Fruit fly (Drosophila melanogaster) whole organism, embryonic: ENCODE measurements around the gene CG31075.

Experiments used
- Antp ChIP-seq: fragments of 200-800 bp; sonication (Bioruptor generic); optimal IDR thresholded peaks from 3 replicates; lab custom pipeline; 2016; ENCODE audit warnings: missing biosample characterization, missing genetic modification characterization
- Bteb2 ChIP-seq: fragments of 200-800 bp; sonication (Bioruptor generic); optimal IDR thresholded peaks from 2 replicates; lab custom pipeline; 2016; ENCODE audit warnings: missing biosample characterization, missing genetic modification characterization
- CG10321 ChIP-seq: fragments of 200-800 bp; sonication (Bioruptor generic); IDR thresholded peaks from 2 replicates; pipeline ENCODE4 v1.3.6; 2022; ENCODE audit warnings: missing biosample characterization, missing genetic modification characterization
- CG10543 ChIP-seq: fragments of 200-800 bp; sonication (Bioruptor generic); optimal IDR thresholded peaks from 3 replicates; lab custom pipeline; 2017; ENCODE audit warnings: missing biosample characterization, mild to moderate bottlenecking, missing genetic modification characterization, moderate library complexity
- CG11247 ChIP-seq: fragments of 200-800 bp; sonication (Bioruptor generic); IDR thresholded peaks from 2 replicates; pipeline ENCODE4 v1.3.6; 2022; ENCODE audit warnings: missing biosample characterization, missing genetic modification characterization
- CG12769 ChIP-seq: fragments of 200-800 bp; sonication (Bioruptor generic); optimal IDR thresholded peaks from 2 replicates; lab custom pipeline; 2019; ENCODE audit warnings: missing biosample characterization, mild to moderate bottlenecking, missing genetic modification characterization, moderate library complexity
- CG12942 ChIP-seq: fragments of 200-800 bp; sonication (Bioruptor generic); optimal IDR thresholded peaks from 3 replicates; lab custom pipeline; 2016; ENCODE audit warnings: missing biosample characterization, missing genetic modification characterization
- CG15073 ChIP-seq: fragments of 200-800 bp; sonication (Bioruptor generic); optimal IDR thresholded peaks from 2 replicates; lab custom pipeline; 2016; ENCODE audit warnings: missing biosample characterization, missing genetic modification characterization
- CG17829 ChIP-seq: fragments of 200-800 bp; optimal IDR thresholded peaks from 2 replicates; lab custom pipeline; 2019; ENCODE audit warnings: missing biosample characterization, mild to moderate bottlenecking, missing genetic modification characterization, moderate library complexity
- CG18599 ChIP-seq: fragments of 200-800 bp; sonication (Bioruptor generic); optimal IDR thresholded peaks from 3 replicates; lab custom pipeline; 2017; ENCODE audit warnings: missing biosample characterization, missing genetic modification characterization, mild to moderate bottlenecking, moderate library complexity, missing genetic modification reagents
- CG2889 ChIP-seq: fragments of 200-800 bp; sonication (Bioruptor generic); IDR thresholded peaks from 3 replicates; pipeline ENCODE4 v1.3.6; 2022; ENCODE audit warnings: missing biosample characterization, missing genetic modification characterization
- CG30020 ChIP-seq: fragments of 200-800 bp; optimal IDR thresholded peaks from 2 replicates; lab custom pipeline; 2019; ENCODE audit warnings: missing biosample characterization, mild to moderate bottlenecking, missing genetic modification characterization, moderate library complexity
- CG33213 ChIP-seq: fragments of 200-800 bp; sonication (Bioruptor generic); optimal IDR thresholded peaks from 3 replicates; lab custom pipeline; 2016; ENCODE audit warnings: missing biosample characterization, missing genetic modification characterization
- CG3726 ChIP-seq: fragments of 200-800 bp; sonication (Bioruptor generic); IDR thresholded peaks from 3 replicates; pipeline ENCODE4, ENCODE4 v1.3.6; 2022; ENCODE audit warnings: missing biosample characterization, missing genetic modification characterization
- CG4617 ChIP-seq: fragments of 200-800 bp; sonication (Bioruptor generic); optimal IDR thresholded peaks from 3 replicates; lab custom pipeline; 2016; ENCODE audit warnings: missing biosample characterization, missing genetic modification characterization, borderline replicate concordance
- CG6791 ChIP-seq: fragments of 200-800 bp; sonication (Bioruptor generic); IDR thresholded peaks from 3 replicates; pipeline ENCODE4 v1.3.6; 2022; ENCODE audit warnings: missing biosample characterization, missing genetic modification characterization; ENCODE audit not compliant: partially characterized antibody
- CG6813 ChIP-seq: fragments of 200-800 bp; sonication (Bioruptor generic); optimal IDR thresholded peaks from 2 replicates; lab custom pipeline; 2017; ENCODE audit warnings: missing biosample characterization, missing genetic modification characterization, mild to moderate bottlenecking, moderate library complexity, missing genetic modification reagents
- CG9797 ChIP-seq: fragments of 200-800 bp; sonication (Bioruptor generic); optimal IDR thresholded peaks from 3 replicates; lab custom pipeline; 2018; ENCODE audit warnings: missing biosample characterization, mild to moderate bottlenecking, missing genetic modification characterization
- CG9817 ChIP-seq: fragments of 200-800 bp; sonication (Bioruptor generic); optimal IDR thresholded peaks from 2 replicates; lab custom pipeline; 2018; ENCODE audit warnings: missing biosample characterization, mild to moderate bottlenecking, missing genetic modification characterization, moderate library complexity
- Dip3 ChIP-seq: fragments of 200-800 bp; sonication (Bioruptor generic); optimal IDR thresholded peaks from 3 replicates; lab custom pipeline; 2016; ENCODE audit warnings: missing biosample characterization, missing genetic modification characterization
- E2f2 ChIP-seq: fragments of 200-800 bp; sonication (Bioruptor generic); IDR thresholded peaks from 2 replicates; pipeline ENCODE4 v1.3.6; 2022; ENCODE audit warnings: missing biosample characterization, missing genetic modification characterization
- Hmx ChIP-seq: fragments of 200-800 bp; sonication (Bioruptor generic); optimal IDR thresholded peaks from 2 replicates; lab custom pipeline; 2016; ENCODE audit warnings: missing biosample characterization, missing genetic modification characterization
- Lhr ChIP-seq: fragments of 200-800 bp; sonication (Bioruptor generic); optimal IDR thresholded peaks from 3 replicates; lab custom pipeline; 2017; ENCODE audit warnings: mild to moderate bottlenecking, missing biosample characterization, missing genetic modification reagents, missing genetic modification characterization
- Max ChIP-seq: fragments of 200-800 bp; sonication (Bioruptor generic); optimal IDR thresholded peaks from 2 replicates; lab custom pipeline; 2016; ENCODE audit warnings: missing biosample characterization, mild to moderate bottlenecking, missing genetic modification characterization
- Med ChIP-seq: fragments of 200-800 bp; sonication (Bioruptor generic); peaks from one replicate; lab custom pipeline; 2016; ENCODE audit warnings: missing biosample characterization, missing genetic modification characterization, mild to moderate bottlenecking, inconsistent platforms, moderate library complexity
- Scr ChIP-seq: fragments of 200-800 bp; sonication (Bioruptor generic); IDR thresholded peaks from 2 replicates; pipeline ENCODE4 v1.3.6; 2022; ENCODE audit warnings: missing biosample characterization, missing genetic modification characterization; ENCODE audit not compliant: partially characterized antibody
- Sox102F ChIP-seq: fragments of 200-800 bp; sonication (Bioruptor generic); optimal IDR thresholded peaks from 2 replicates; lab custom pipeline; 2018; ENCODE audit warnings: missing biosample characterization, mild to moderate bottlenecking, missing genetic modification characterization, moderate library complexity
- Spps ChIP-seq: fragments of 200-800 bp; sonication (Bioruptor generic); optimal IDR thresholded peaks from 2 replicates; lab custom pipeline; 2018; ENCODE audit warnings: missing biosample characterization, mild to moderate bottlenecking, missing genetic modification characterization
- ase ChIP-seq: fragments of 200-800 bp; sonication (Bioruptor generic); IDR thresholded peaks from 3 replicates; pipeline ENCODE4 v1.3.6; 2022; ENCODE audit warnings: missing biosample characterization, missing genetic modification characterization
- bbx ChIP-seq: fragments of 200-800 bp; sonication (Bioruptor generic); IDR thresholded peaks from 2 replicates; pipeline ENCODE4 v1.3.6; 2022; ENCODE audit warnings: missing biosample characterization, missing genetic modification characterization; ENCODE audit not compliant: partially characterized antibody
- chn ChIP-seq: fragments of 200-800 bp; sonication (Bioruptor generic); optimal IDR thresholded peaks from 2 replicates; lab custom pipeline; 2016; ENCODE audit warnings: missing biosample characterization, missing genetic modification characterization
- da ChIP-seq: fragments of 200-800 bp; sonication (Bioruptor generic); optimal IDR thresholded peaks from 2 replicates; lab custom pipeline; 2016; ENCODE audit warnings: missing biosample characterization, missing genetic modification characterization
- danr ChIP-seq: fragments of 200-800 bp; sonication (Bioruptor generic); IDR thresholded peaks from 2 replicates; pipeline ENCODE4 v1.3.6; 2022; ENCODE audit warnings: missing biosample characterization, missing genetic modification characterization
- dmrt99B ChIP-seq: fragments of 200-800 bp; sonication (Bioruptor generic); optimal IDR thresholded peaks from 2 replicates; lab custom pipeline; 2018; ENCODE audit warnings: missing biosample characterization, mild to moderate bottlenecking, missing genetic modification characterization, moderate library complexity
- fd3F ChIP-seq: fragments of 200-800 bp; sonication (Bioruptor generic); optimal IDR thresholded peaks from 2 replicates; lab custom pipeline; 2018; ENCODE audit warnings: missing biosample characterization, mild to moderate bottlenecking, missing genetic modification characterization, moderate library complexity
- fu2 ChIP-seq: fragments of 200-800 bp; sonication (Bioruptor generic); optimal IDR thresholded peaks from 2 replicates; lab custom pipeline; 2016; ENCODE audit warnings: missing biosample characterization, missing genetic modification characterization
- hb ChIP-seq: fragments of 200-800 bp; sonication (Bioruptor generic); IDR thresholded peaks from 3 replicates; pipeline ENCODE4 v1.3.6; 2022; ENCODE audit warnings: missing biosample characterization, missing genetic modification characterization; ENCODE audit not compliant: partially characterized antibody
- ind ChIP-seq: fragments of 200-800 bp; sonication (Bioruptor generic); optimal IDR thresholded peaks from 3 replicates; lab custom pipeline; 2016; ENCODE audit warnings: missing biosample characterization, missing genetic modification characterization
- nmo ChIP-seq: fragments of 200-800 bp; sonication (Bioruptor generic); optimal IDR thresholded peaks from 2 replicates; lab custom pipeline; 2018; ENCODE audit warnings: missing biosample characterization, mild to moderate bottlenecking, missing genetic modification characterization, moderate library complexity
- nom ChIP-seq: fragments of 200-800 bp; sonication (Bioruptor generic); optimal IDR thresholded peaks from 2 replicates; lab custom pipeline; 2017; ENCODE audit warnings: missing biosample characterization, missing genetic modification characterization, mild to moderate bottlenecking, moderate library complexity, missing genetic modification reagents
- odd ChIP-seq: fragments of 200-800 bp; sonication (Bioruptor generic); optimal IDR thresholded peaks from 2 replicates; lab custom pipeline; 2017; ENCODE audit warnings: missing biosample characterization, mild to moderate bottlenecking, missing genetic modification characterization
- onecut ChIP-seq: fragments of 200-800 bp; sonication (Bioruptor generic); IDR thresholded peaks from 2 replicates; pipeline ENCODE4 v1.3.6; 2022; ENCODE audit warnings: missing biosample characterization, missing genetic modification characterization
- pho ChIP-seq: fragments of 200-800 bp; sonication (Bioruptor generic); optimal IDR thresholded peaks from 2 replicates; lab custom pipeline; 2016; ENCODE audit warnings: missing biosample characterization, missing genetic modification characterization
- row ChIP-seq: fragments of 200-800 bp; sonication (Bioruptor generic); IDR thresholded peaks from 3 replicates; pipeline ENCODE4 v1.3.6; 2022; ENCODE audit warnings: missing biosample characterization, missing genetic modification characterization
- sc ChIP-seq, 3 experiments: fragments of >200 bp in 2 of 3; fragments of 200-800 bp in 1 of 3; sonication (Bioruptor generic) in 1 of 3; optimal IDR thresholded peaks; 2 replicates in 2 of 3; 3 replicates in 1 of 3; lab custom pipeline; 2017; ENCODE audit warnings: mild to moderate bottlenecking in 1 of 3, missing biosample characterization in 1 of 3, missing genetic modification characterization in 1 of 3, missing genetic modification reagents in 1 of 3
- tgo ChIP-seq: fragments of 200-800 bp; sonication (Bioruptor generic); IDR thresholded peaks from 3 replicates; pipeline ENCODE4 v1.3.6; 2022; ENCODE audit warnings: missing biosample characterization, missing genetic modification characterization
- tin ChIP-seq: fragments of 200-800 bp; sonication (Bioruptor generic); optimal IDR thresholded peaks from 3 replicates; lab custom pipeline; 2016; ENCODE audit warnings: missing biosample characterization, missing genetic modification characterization
- tup ChIP-seq: fragments of 200-800 bp; sonication (Bioruptor generic); optimal IDR thresholded peaks from 2 replicates; lab custom pipeline; 2016; ENCODE audit warnings: missing biosample characterization, mild to moderate bottlenecking, missing genetic modification characterization, moderate library complexity
- yki ChIP-seq: fragments of >200 bp; optimal IDR thresholded peaks from 3 replicates; lab custom pipeline; 2018
- z ChIP-seq: fragments of 200-800 bp; sonication (Bioruptor generic); IDR thresholded peaks from 3 replicates; pipeline ENCODE4 v1.3.6; 2022; ENCODE audit warnings: missing biosample characterization, missing genetic modification characterization

The CG31075 gene

dm6 chr3R:26945233-26945632, 43.1 kb downstream of the CG31075 start, which contains the start of gene CG14252 (continued):
- no peak for TF ChIP-seq CG6813 (GFP tag; lab: Kevin White, UChicago)
- TF ChIP-seq CG12769 (tag; lab: Kevin White, UChicago), result no peak
- no peak for TF ChIP-seq tup (GFP tag; lab: Kevin White, UChicago)
- no peak for TF ChIP-seq z (GFP tag; lab: Robert Waterston, UW)
- TF ChIP-seq Sox102F (GFP tag; lab: Kevin White, UChicago), result no peak
- peak; percentile 61 for TF ChIP-seq CG17829 (tag; lab: Kevin White, UChicago)
- no peak for TF ChIP-seq CG15073
- no peak for TF ChIP-seq CG11247 (GFP tag; lab: Robert Waterston, UW)
- no peak for TF ChIP-seq CG30020 (tag; lab: Kevin White, UChicago)
- TF ChIP-seq CG9797 (GFP tag; lab: Kevin White, UChicago), result peak; percentile 82
- no peak for TF ChIP-seq hb (GFP tag; lab: Robert Waterston, UW)
- no peak for TF ChIP-seq da (GFP tag; lab: Kevin White, UChicago)
- TF ChIP-seq yki (lab: Kevin White, UChicago), result no peak
- peak; percentile 65 for TF ChIP-seq CG33213 (GFP tag; lab: Kevin White, UChicago)
- peak; percentile 99 for TF ChIP-seq E2f2 (GFP tag; lab: Robert Waterston, UW)
- TF ChIP-seq chn (GFP tag; lab: Kevin White, UChicago), result no peak
- no peak for TF ChIP-seq CG6791 (GFP tag; lab: Robert Waterston, UW)
- TF ChIP-seq dmrt99B (tag; lab: Kevin White, UChicago), result no peak
- TF ChIP-seq CG9817, result no peak
- TF ChIP-seq tin (GFP tag; lab: Kevin White, UChicago), result peak; percentile 8
- TF ChIP-seq CG12942, result no peak
- peak; percentile 37; the same call in 1 of the 3 replicates for TF ChIP-seq row
- no peak for TF ChIP-seq Antp (GFP tag; lab: Kevin White, UChicago)
- no peak for TF ChIP-seq danr (GFP tag; lab: Robert Waterston, UW)
- no peak for TF ChIP-seq CG10543
- TF ChIP-seq fd3F (GFP tag; lab: Kevin White, UChicago), result no peak
- TF ChIP-seq Lhr (GFP tag; lab: Kevin White, UChicago), result peak; percentile 47
- TF ChIP-seq CG10321 (GFP tag; lab: Robert Waterston, UW), result no peak
- TF ChIP-seq CG2889 (GFP tag; lab: Robert Waterston, UW), result no peak
- no peak for TF ChIP-seq ase (GFP tag; lab: Robert Waterston, UW)
- peak; percentile 17 for TF ChIP-seq Max (GFP tag; lab: Kevin White, UChicago)
- TF ChIP-seq onecut (GFP tag; lab: Robert Waterston, UW), result peak; percentile 74
- no peak for TF ChIP-seq sc (optimal IDR thresholded peaks at IDR 0.05; lab: Kevin White, UChicago)
- TF ChIP-seq sc (GFP tag; optimal IDR thresholded peaks at IDR 0.05; lab: Kevin White, UChicago), result no peak
- TF ChIP-seq CG4617, result peak; percentile 36
- no peak for TF ChIP-seq ind (GFP tag; lab: Kevin White, UChicago)
- TF ChIP-seq Med (GFP tag; lab: Kevin White, UChicago), result peak; percentile 77
- TF ChIP-seq Scr (GFP tag; lab: Robert Waterston, UW), result no peak
- no peak for TF ChIP-seq Dip3 (GFP tag; lab: Kevin White, UChicago)
- TF ChIP-seq CG18599 (GFP tag; lab: Kevin White, UChicago), result no peak
- TF ChIP-seq nom (GFP tag; lab: Kevin White, UChicago), result no peak
- no peak for TF ChIP-seq pho (GFP tag; lab: Kevin White, UChicago)
- no peak for TF ChIP-seq CG3726 (GFP tag; lab: Robert Waterston, UW)
- TF ChIP-seq odd (GFP tag; lab: Kevin White, UChicago), result no peak
- no peak for TF ChIP-seq Hmx (GFP tag; lab: Kevin White, UChicago)
- TF ChIP-seq tgo (GFP tag; lab: Robert Waterston, UW), result no peak
- peak; percentile 63 for TF ChIP-seq nmo (GFP tag; lab: Kevin White, UChicago)
- TF ChIP-seq bbx (GFP tag; lab: Robert Waterston, UW), result no peak
- TF ChIP-seq fu2 (GFP tag; lab: Kevin White, UChicago), result no peak
- TF ChIP-seq Bteb2 (GFP tag; lab: Kevin White, UChicago), result no peak
- peak; percentile 22 for TF ChIP-seq Spps (tag; lab: Kevin White, UChicago)
